Worm (Caenorhabditis elegans): ENCODE results near the gene srbc-75.

Gene srbc-75

DNA sequence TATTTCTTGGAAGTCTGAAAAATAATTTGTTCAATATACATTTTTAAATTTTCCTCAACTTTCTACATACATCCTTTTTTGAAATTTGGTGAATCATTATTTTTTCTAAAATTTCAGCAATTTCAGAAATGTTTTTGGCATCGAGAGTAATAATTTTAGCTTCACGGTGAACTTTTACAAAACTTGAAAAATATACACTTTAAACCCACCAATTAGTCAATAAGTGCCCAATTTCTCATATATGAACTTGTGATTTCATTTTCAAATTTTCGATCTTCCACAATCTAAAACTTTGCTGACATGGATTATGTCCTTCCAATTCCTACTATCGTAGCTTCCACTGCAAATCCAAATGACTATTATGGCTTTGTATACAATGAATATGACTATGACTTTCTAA, 30.0 kb upstream of the srbc-75 start, which contains the start of gene srw-24:
TSS of gene srw-24 (plus strand) at position 301 of the 400 bp plus-strand sequence.
- TF ChIP-seq sox-2 (GFP tag; IDR thresholded peaks at IDR 0.05) (no peak), odd-2 (tag; optimal IDR thresholded peaks at IDR 0.05) (no peak), hlh-6 (tag; optimal IDR thresholded peaks at IDR 0.05) (no peak), ceh-22 (tag; optimal IDR thresholded peaks at IDR 0.05) (no peak), rnt-1 (tag; optimal IDR thresholded peaks at IDR 0.05) (no peak), pax-1 (tag; optimal IDR thresholded peaks at IDR 0.05) (no peak), hlh-13 (GFP tag; optimal IDR thresholded peaks at IDR 0.05) (no peak), pat-9 (tag; optimal IDR thresholded peaks at IDR 0.05) (no peak), ztf-16 (tag; optimal IDR thresholded peaks at IDR 0.05) (no peak), ceh-48 (tag; optimal IDR thresholded peaks at IDR 0.05) (no peak), C08G9.2 (tag; optimal IDR thresholded peaks at IDR 0.05) (no peak), ceh-2 (tag; optimal IDR thresholded peaks at IDR 0.05) (no peak), C38D4.7 (GFP tag; optimal IDR thresholded peaks at IDR 0.05) (no peak), ceh-14 (tag; optimal IDR thresholded peaks at IDR 0.05) (no peak), hlh-15 (tag; optimal IDR thresholded peaks at IDR 0.05) (no peak), fax-1 (tag; optimal IDR thresholded peaks at IDR 0.05) (no peak)

DNA sequence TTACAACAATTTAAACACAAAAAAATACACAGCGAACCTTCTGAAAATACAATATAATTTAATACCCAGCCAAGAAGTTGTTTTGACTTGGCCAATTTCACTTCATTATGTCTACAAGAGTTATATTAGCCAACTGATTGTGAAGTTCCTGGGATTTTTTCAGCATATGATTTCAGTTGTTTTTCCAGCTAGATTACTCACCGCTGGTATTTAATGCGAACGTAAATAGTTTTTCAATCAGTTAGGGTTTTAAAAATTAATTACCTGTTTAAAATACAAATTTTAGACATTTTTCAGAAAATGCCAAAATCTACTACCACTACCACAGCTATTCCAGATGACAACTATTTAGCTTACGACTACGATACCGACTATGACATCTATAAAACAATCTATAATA, 28.0 kb upstream of the srbc-75 start, which contains the start of gene srw-14:
TSS of gene srw-14 (plus strand) at position 301 of the 400 bp plus-strand sequence.
- no peak for TF ChIP-seq ceh-24 (tag; optimal IDR thresholded peaks at IDR 0.05)
- TF ChIP-seq fkh-10 (GFP tag; optimal IDR thresholded peaks at IDR 0.05) = no peak
- no peak for TF ChIP-seq elt-2 (tag; optimal IDR thresholded peaks at IDR 0.05)
- no peak for TF ChIP-seq hlh-6 (tag; optimal IDR thresholded peaks at IDR 0.05)
- TF ChIP-seq C38D4.7 (GFP tag; optimal IDR thresholded peaks at IDR 0.05) = no peak
- TF ChIP-seq ceh-22 (tag; optimal IDR thresholded peaks at IDR 0.05) = no peak
- no peak for TF ChIP-seq nfya-1 (tag; optimal IDR thresholded peaks at IDR 0.05)
- no peak for TF ChIP-seq dmd-4 (tag; optimal IDR thresholded peaks at IDR 0.05; ENCODE audit: borderline replicate concordance)
- no peak for TF ChIP-seq nhr-232 (tag; optimal IDR thresholded peaks at IDR 0.05)
- no peak for TF ChIP-seq K02D7.2 (tag; optimal IDR thresholded peaks at IDR 0.05)
- no peak for TF ChIP-seq hlh-15 (tag; optimal IDR thresholded peaks at IDR 0.05)

DNA sequence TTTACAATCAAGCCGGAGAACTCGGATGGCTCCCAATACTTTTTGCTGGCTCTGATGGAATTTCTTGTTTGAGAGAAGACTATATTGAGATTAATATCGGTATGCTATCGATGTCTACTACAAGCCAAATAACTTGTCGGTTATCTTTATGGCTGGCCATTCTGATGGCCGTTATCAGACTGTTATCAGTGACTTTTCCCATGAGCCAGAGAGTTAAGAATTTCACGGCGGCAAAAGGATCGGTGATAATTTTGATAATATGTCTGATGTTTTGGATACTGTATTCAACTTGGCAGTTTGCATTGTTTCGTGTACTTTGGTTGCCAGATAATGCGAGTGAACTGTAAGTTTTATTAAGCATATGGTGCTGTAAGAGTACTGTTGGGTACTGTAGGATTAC, 27.4 kb upstream of the srbc-75 start:
- TF ChIP-seq elt-2 (tag; optimal IDR thresholded peaks at IDR 0.05) (peak; percentile 95), pag-3 (tag; optimal IDR thresholded peaks at IDR 0.05; ENCODE audit: borderline replicate concordance) (no peak)

DNA sequence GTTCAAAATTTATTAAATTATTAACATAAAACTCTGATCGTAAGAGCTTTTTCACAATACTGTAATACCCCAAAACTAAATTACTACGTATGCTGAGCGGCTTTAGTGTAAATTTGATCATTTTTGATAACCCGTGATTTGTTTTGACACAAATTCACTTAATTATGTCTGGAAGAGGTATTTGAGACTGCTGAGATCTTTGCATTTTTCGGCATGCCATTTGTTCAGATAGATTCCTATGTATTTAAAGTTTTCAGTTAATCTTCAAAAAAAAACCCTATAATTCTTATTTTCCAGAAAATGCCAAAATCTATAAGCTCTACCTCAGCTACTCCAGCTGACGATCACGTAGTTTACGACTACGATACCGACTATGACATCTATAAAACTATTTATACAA, 23.4 kb upstream of the srbc-75 start, which contains the start of gene srw-15:
TSS of gene srw-15 (plus strand) at position 301 of the 400 bp plus-strand sequence.
- no peak for TF ChIP-seq ceh-19 (GFP tag; optimal IDR thresholded peaks at IDR 0.05)
- no peak for TF ChIP-seq dve-1 (tag; optimal IDR thresholded peaks at IDR 0.05)

DNA sequence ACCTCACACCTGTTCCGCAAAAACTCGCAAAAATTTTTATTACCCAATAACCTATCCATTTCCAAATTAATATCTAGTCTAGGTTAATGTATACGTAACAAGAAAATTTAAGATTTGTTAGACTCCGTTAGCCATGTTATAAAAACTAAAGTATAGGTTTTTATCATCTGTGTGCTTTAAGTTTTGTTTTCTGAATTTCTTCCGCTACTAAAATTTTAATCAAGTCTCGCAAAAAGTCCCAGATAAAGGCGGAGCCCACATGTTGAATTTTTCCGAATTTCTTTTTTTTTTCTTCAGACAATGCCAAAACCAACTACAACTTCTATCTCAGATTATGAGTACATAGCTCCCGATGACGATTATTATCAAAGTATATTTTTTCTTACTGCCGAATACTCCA, 21.4 kb upstream of the srbc-75 start, which contains the start of gene srw-13:
TSS of gene srw-13 (plus strand) at position 301 of the 400 bp plus-strand sequence.
- TF ChIP-seq tbx-7 (tag; optimal IDR thresholded peaks at IDR 0.05) = no peak
- TF ChIP-seq C08G9.2 (tag; optimal IDR thresholded peaks at IDR 0.05) = no peak
- no peak for TF ChIP-seq K02D7.2 (tag; optimal IDR thresholded peaks at IDR 0.05)
- no peak for TF ChIP-seq pat-9 (tag; optimal IDR thresholded peaks at IDR 0.05)
- TF ChIP-seq npax-4 (tag; optimal IDR thresholded peaks at IDR 0.05) = no peak
- TF ChIP-seq ceh-45 (GFP tag; IDR thresholded peaks at IDR 0.05) = no peak
- no peak for TF ChIP-seq ttx-3 (tag; optimal IDR thresholded peaks at IDR 0.05)
- no peak for TF ChIP-seq pha-2 (tag; optimal IDR thresholded peaks at IDR 0.05)
- TF ChIP-seq madf-2 (tag; optimal IDR thresholded peaks at IDR 0.05) = no peak
- no peak for TF ChIP-seq ceh-30 (tag; optimal IDR thresholded peaks at IDR 0.05)
- no peak for TF ChIP-seq pqm-1 (tag; optimal IDR thresholded peaks at IDR 0.05)
- TF ChIP-seq sox-2 (GFP tag; IDR thresholded peaks at IDR 0.05) = no peak
- TF ChIP-seq sox-4 (tag; optimal IDR thresholded peaks at IDR 0.05) = no peak
